Worm (Caenorhabditis elegans): ENCODE data around the gene C40A11.4.

DNA sequence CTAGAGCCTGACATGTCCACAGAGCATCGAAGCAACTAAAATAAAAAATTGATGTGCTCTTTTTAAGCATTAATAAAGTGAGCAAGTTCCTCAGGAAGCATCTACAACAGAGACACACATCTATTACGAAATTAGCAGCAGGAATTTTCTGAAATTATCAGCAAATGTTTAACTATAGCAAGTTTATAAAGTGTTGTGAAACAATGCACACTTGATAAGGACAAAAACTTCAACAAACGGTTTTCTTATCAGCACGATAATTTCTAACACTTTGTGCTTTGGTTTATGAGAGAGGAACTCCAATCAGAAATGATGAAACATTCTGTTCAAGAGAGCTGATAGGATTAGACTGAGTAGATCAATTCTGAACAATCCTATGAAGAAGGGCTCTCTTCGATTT, 46.6 kb upstream of the C40A11.4 start, which contains the start of gene trpl-5:
- TF ChIP-seq nfya-1 (tag; optimal IDR thresholded peaks at IDR 0.05; ENCODE audit: borderline replicate concordance, insufficient read depth) (no peak), ztf-25 (GFP tag; IDR thresholded peaks at IDR 0.05) (no peak), let-607 (tag; optimal IDR thresholded peaks at IDR 0.05) (no peak), mes-4 (tag; optimal IDR thresholded peaks at IDR 0.05) (no peak), lin-40 (tag; optimal IDR thresholded peaks at IDR 0.05) (no peak), F23B12.7 (tag; optimal IDR thresholded peaks at IDR 0.05; ENCODE audit: insufficient read depth) (no peak), somi-1 (GFP tag; optimal IDR thresholded peaks at IDR 0.05) (no peak), ama-1 (optimal IDR thresholded peaks at IDR 0.05) (no peak), ama-1 (GFP tag; optimal IDR thresholded peaks at IDR 0.05) (no peak), attf-3 (GFP tag; conservative IDR thresholded peaks at IDR 0.05) (no peak), Y53F4B.3 (GFP tag; IDR thresholded peaks at IDR 0.05) (no peak), ZK185.1 (tag; optimal IDR thresholded peaks at IDR 0.05; ENCODE audit: poor library complexity, severe bottlenecking) (no peak)
